Fruit fly (Drosophila melanogaster) whole organism, embryonic: ENCODE data around the gene Bhmt.

Experiments
- ATbp ChIP-seq: fragments of 200-800 bp; sonication (Bioruptor generic); optimal IDR thresholded peaks from 2 replicates; lab custom pipeline; 2017; ENCODE audit warnings: missing biosample characterization, mild to moderate bottlenecking, missing genetic modification characterization, missing genetic modification reagents
- Antp ChIP-seq: fragments of 200-800 bp; sonication (Bioruptor generic); optimal IDR thresholded peaks from 3 replicates; lab custom pipeline; 2016; ENCODE audit warnings: missing biosample characterization, missing genetic modification characterization
- BtbVII ChIP-seq: fragments of 200-800 bp; sonication (Bioruptor generic); optimal IDR thresholded peaks from 3 replicates; lab custom pipeline; 2017; ENCODE audit warnings: missing biosample characterization, mild to moderate bottlenecking, missing genetic modification characterization
- CG12299 ChIP-seq: fragments of 200-800 bp; sonication (Bioruptor generic); optimal IDR thresholded peaks from 2 replicates; lab custom pipeline; 2018; ENCODE audit warnings: missing biosample characterization, mild to moderate bottlenecking, missing genetic modification characterization
- CG12769 ChIP-seq: fragments of 200-800 bp; sonication (Bioruptor generic); optimal IDR thresholded peaks from 2 replicates; lab custom pipeline; 2019; ENCODE audit warnings: missing biosample characterization, mild to moderate bottlenecking, missing genetic modification characterization, moderate library complexity
- CG13624 ChIP-seq: fragments of 200-800 bp; sonication (Bioruptor generic); optimal IDR thresholded peaks from 2 replicates; lab custom pipeline; 2016; ENCODE audit warnings: missing biosample characterization, missing genetic modification characterization
- CG16813 ChIP-seq: fragments of 200-800 bp; sonication (Bioruptor generic); IDR thresholded peaks from 3 replicates; pipeline ENCODE4 v1.3.6; 2022; ENCODE audit warnings: missing biosample characterization, missing genetic modification characterization; ENCODE audit not compliant: partially characterized antibody
- CG16815 ChIP-seq: fragments of 200-800 bp; sonication (Bioruptor generic); optimal IDR thresholded peaks from 3 replicates; lab custom pipeline; 2017; ENCODE audit warnings: missing biosample characterization, mild to moderate bottlenecking, missing genetic modification characterization
- CG2116 ChIP-seq: fragments of 200-800 bp; sonication (Bioruptor generic); optimal IDR thresholded peaks from 3 replicates; lab custom pipeline; 2018; ENCODE audit warnings: missing biosample characterization, mild to moderate bottlenecking, missing genetic modification characterization
- CG2889 ChIP-seq: fragments of 200-800 bp; sonication (Bioruptor generic); IDR thresholded peaks from 3 replicates; pipeline ENCODE4 v1.3.6; 2022; ENCODE audit warnings: missing biosample characterization, missing genetic modification characterization
- CG3281 ChIP-seq: fragments of 200-800 bp; sonication (Bioruptor generic); optimal IDR thresholded peaks from 3 replicates; lab custom pipeline; 2017; ENCODE audit warnings: missing biosample characterization, mild to moderate bottlenecking, missing genetic modification characterization
- CG5180 ChIP-seq: fragments of 200-800 bp; sonication (Bioruptor generic); optimal IDR thresholded peaks from 3 replicates; lab custom pipeline; 2017; ENCODE audit warnings: missing biosample characterization, missing genetic modification characterization, mild to moderate bottlenecking, moderate library complexity, missing genetic modification reagents
- CG8765 ChIP-seq: fragments of 200-800 bp; sonication (Bioruptor generic); IDR thresholded peaks from 2 replicates; pipeline ENCODE4 v1.3.6; 2022; ENCODE audit warnings: missing biosample characterization, missing genetic modification characterization
- CG9437 ChIP-seq: fragments of 200-800 bp; sonication (Bioruptor generic); optimal IDR thresholded peaks from 2 replicates; lab custom pipeline; 2018; ENCODE audit warnings: missing biosample characterization, mild to moderate bottlenecking, missing genetic modification characterization
- Dek ChIP-seq: fragments of 200-800 bp; sonication (Bioruptor generic); optimal IDR thresholded peaks from 3 replicates; lab custom pipeline; 2019; ENCODE audit warnings: missing biosample characterization, mild to moderate bottlenecking, missing genetic modification characterization, moderate library complexity
- ERR ChIP-seq: fragments of 200-800 bp; sonication (Bioruptor generic); optimal IDR thresholded peaks from 2 replicates; lab custom pipeline; 2016; ENCODE audit warnings: missing biosample characterization, missing genetic modification characterization
- Ets97D ChIP-seq: fragments of 200-800 bp; sonication (Bioruptor generic); optimal IDR thresholded peaks from 3 replicates; lab custom pipeline; 2016; ENCODE audit warnings: missing biosample characterization, missing genetic modification characterization
- H2.0 ChIP-seq: fragments of 200-800 bp; sonication (Bioruptor generic); IDR thresholded peaks from 2 replicates; pipeline ENCODE4 v1.3.6; 2022; ENCODE audit warnings: missing biosample characterization, missing genetic modification characterization
- Side ChIP-seq: fragments of 200-800 bp; sonication (Bioruptor generic); optimal IDR thresholded peaks from 2 replicates; lab custom pipeline; 2016; ENCODE audit warnings: missing biosample characterization, missing genetic modification characterization
- Sox100B ChIP-seq: fragments of 200-800 bp; sonication (Bioruptor generic); optimal IDR thresholded peaks from 3 replicates; lab custom pipeline; 2018; ENCODE audit warnings: missing biosample characterization, mild to moderate bottlenecking, missing genetic modification characterization
- TFAM ChIP-seq: fragments of 200-800 bp; sonication (Bioruptor generic); optimal IDR thresholded peaks from 2 replicates; lab custom pipeline; 2017; ENCODE audit warnings: missing biosample characterization, missing genetic modification characterization, inconsistent platforms
- abd-A ChIP-seq: fragments of 200-800 bp; sonication (Bioruptor generic); optimal IDR thresholded peaks from 3 replicates; lab custom pipeline; 2019; ENCODE audit warnings: missing biosample characterization, mild to moderate bottlenecking, missing genetic modification characterization, moderate library complexity
- aop ChIP-seq: fragments of 200-800 bp; sonication (Bioruptor generic); IDR thresholded peaks from 2 replicates; pipeline ENCODE4 v1.3.6; 2022; ENCODE audit warnings: missing biosample characterization, missing genetic modification characterization
- bbx ChIP-seq: fragments of 200-800 bp; sonication (Bioruptor generic); IDR thresholded peaks from 2 replicates; pipeline ENCODE4 v1.3.6; 2022; ENCODE audit warnings: missing biosample characterization, missing genetic modification characterization; ENCODE audit not compliant: partially characterized antibody
- bowl ChIP-seq: fragments of 200-800 bp; sonication (Bioruptor generic); IDR thresholded peaks from 2 replicates; pipeline ENCODE4 v1.3.6; 2022; ENCODE audit warnings: missing biosample characterization, missing genetic modification characterization
- cg ChIP-seq: fragments of 200-800 bp; sonication (Bioruptor generic); optimal IDR thresholded peaks from 3 replicates; lab custom pipeline; 2019; ENCODE audit warnings: missing biosample characterization, mild to moderate bottlenecking, missing genetic modification characterization, moderate library complexity
- chif ChIP-seq, 2 experiments: fragments of 200-800 bp; sonication (Bioruptor generic); optimal IDR thresholded peaks; 3 replicates each; lab custom pipeline; 2016; ENCODE audit warnings: missing biosample characterization in 2 of 2, missing genetic modification characterization in 2 of 2
- chinmo ChIP-seq: fragments of 200-800 bp; sonication (Bioruptor generic); IDR thresholded peaks from 4 replicates; pipeline ENCODE4 v1.3.6; 2022; ENCODE audit warnings: missing biosample characterization, missing genetic modification characterization; ENCODE audit not compliant: partially characterized antibody
- corto ChIP-seq: fragments of 200-800 bp; sonication (Bioruptor generic); optimal IDR thresholded peaks from 2 replicates; lab custom pipeline; 2016; ENCODE audit warnings: missing biosample characterization, mild to moderate bottlenecking, missing genetic modification characterization, moderate library complexity
- da ChIP-seq: fragments of 200-800 bp; sonication (Bioruptor generic); optimal IDR thresholded peaks from 2 replicates; lab custom pipeline; 2016; ENCODE audit warnings: missing biosample characterization, missing genetic modification characterization
- dm ChIP-seq: fragments of 200-800 bp; sonication (Bioruptor generic); optimal IDR thresholded peaks from 3 replicates; lab custom pipeline; 2016; ENCODE audit warnings: missing biosample characterization, missing genetic modification characterization
- ems ChIP-seq: fragments of 200-800 bp; sonication (Bioruptor generic); optimal IDR thresholded peaks from 3 replicates; lab custom pipeline; 2016; ENCODE audit warnings: missing biosample characterization, missing genetic modification characterization
- eyg ChIP-seq: fragments of 200-800 bp; sonication (Bioruptor generic); optimal IDR thresholded peaks from 3 replicates; lab custom pipeline; 2016; ENCODE audit warnings: missing biosample characterization, missing genetic modification characterization
- fd96Cb ChIP-seq: fragments of 200-800 bp; sonication (Bioruptor generic); optimal IDR thresholded peaks from 2 replicates; lab custom pipeline; 2018; ENCODE audit warnings: missing biosample characterization, mild to moderate bottlenecking, missing genetic modification characterization, moderate library complexity
- gcm2 ChIP-seq: fragments of 200-800 bp; sonication (Bioruptor generic); optimal IDR thresholded peaks from 2 replicates; lab custom pipeline; 2016; ENCODE audit warnings: missing biosample characterization, missing genetic modification characterization
- gem ChIP-seq: fragments of 200-800 bp; sonication (Bioruptor generic); optimal IDR thresholded peaks from 2 replicates; lab custom pipeline; 2019; ENCODE audit warnings: missing biosample characterization, mild to moderate bottlenecking, missing genetic modification characterization, moderate library complexity
- gro ChIP-seq: fragments of 200-800 bp; sonication (Bioruptor generic); optimal IDR thresholded peaks from 2 replicates; lab custom pipeline; 2016; ENCODE audit warnings: missing biosample characterization, missing genetic modification characterization
- kah ChIP-seq: fragments of 200-800 bp; sonication (Bioruptor generic); optimal IDR thresholded peaks from 2 replicates; lab custom pipeline; 2018; ENCODE audit warnings: missing biosample characterization, mild to moderate bottlenecking, missing genetic modification characterization
- nerfin-1 ChIP-seq: fragments of 200-800 bp; sonication (Bioruptor generic); optimal IDR thresholded peaks from 3 replicates; lab custom pipeline; 2019; ENCODE audit warnings: missing biosample characterization, mild to moderate bottlenecking, missing genetic modification characterization, moderate library complexity
- prd ChIP-seq, 3 experiments: fragments of >200 bp in 2 of 3; fragments of 200-800 bp in 1 of 3; sonication (Bioruptor generic) in 1 of 3; optimal IDR thresholded peaks in 2 of 3; IDR thresholded peaks in 1 of 3; 2 replicates in 2 of 3; 3 replicates in 1 of 3; pipeline versions ENCODE4 v1.3.6 to Lab custom; 2017 to 2022; ENCODE audit warnings: missing biosample characterization in 1 of 3, missing genetic modification characterization in 1 of 3
- pum ChIP-seq: fragments of 200-800 bp; sonication (Bioruptor generic); optimal IDR thresholded peaks from 2 replicates; lab custom pipeline; 2016; ENCODE audit warnings: missing biosample characterization, missing genetic modification characterization
- pzg ChIP-seq: fragments of 200-800 bp; sonication (Bioruptor generic); optimal IDR thresholded peaks from 3 replicates; lab custom pipeline; 2018; ENCODE audit warnings: missing biosample characterization, mild to moderate bottlenecking, missing genetic modification characterization, moderate library complexity
- sc ChIP-seq, 3 experiments: fragments of >200 bp in 2 of 3; fragments of 200-800 bp in 1 of 3; sonication (Bioruptor generic) in 1 of 3; optimal IDR thresholded peaks; 2 replicates in 2 of 3; 3 replicates in 1 of 3; lab custom pipeline; 2017; ENCODE audit warnings: mild to moderate bottlenecking in 1 of 3, missing biosample characterization in 1 of 3, missing genetic modification characterization in 1 of 3, missing genetic modification reagents in 1 of 3
- sens ChIP-seq: fragments of 200-800 bp; sonication (Bioruptor generic); peaks from one replicate; lab custom pipeline; 2016; ENCODE audit warnings: missing biosample characterization, missing genetic modification characterization
- sens-2 ChIP-seq: fragments of 200-800 bp; sonication (Bioruptor generic); IDR thresholded peaks from 2 replicates; pipeline ENCODE4 v1.3.6; 2022; ENCODE audit warnings: missing biosample characterization, missing genetic modification characterization
- sim ChIP-seq: fragments of 200-800 bp; sonication (Bioruptor generic); IDR thresholded peaks from 2 replicates; pipeline ENCODE4 v1.3.6; 2022; ENCODE audit warnings: missing biosample characterization, missing genetic modification characterization
- sna ChIP-seq: fragments of 200-800 bp; sonication (Bioruptor generic); IDR thresholded peaks from 2 replicates; pipeline ENCODE4 v1.3.6; 2022; ENCODE audit warnings: missing biosample characterization, missing genetic modification characterization; ENCODE audit not compliant: partially characterized antibody
- twi ChIP-seq: fragments of 200-800 bp; optimal IDR thresholded peaks from 2 replicates; lab custom pipeline; 2019; ENCODE audit warnings: missing biosample characterization, mild to moderate bottlenecking, missing genetic modification characterization, moderate library complexity

The Bhmt gene

DNA sequence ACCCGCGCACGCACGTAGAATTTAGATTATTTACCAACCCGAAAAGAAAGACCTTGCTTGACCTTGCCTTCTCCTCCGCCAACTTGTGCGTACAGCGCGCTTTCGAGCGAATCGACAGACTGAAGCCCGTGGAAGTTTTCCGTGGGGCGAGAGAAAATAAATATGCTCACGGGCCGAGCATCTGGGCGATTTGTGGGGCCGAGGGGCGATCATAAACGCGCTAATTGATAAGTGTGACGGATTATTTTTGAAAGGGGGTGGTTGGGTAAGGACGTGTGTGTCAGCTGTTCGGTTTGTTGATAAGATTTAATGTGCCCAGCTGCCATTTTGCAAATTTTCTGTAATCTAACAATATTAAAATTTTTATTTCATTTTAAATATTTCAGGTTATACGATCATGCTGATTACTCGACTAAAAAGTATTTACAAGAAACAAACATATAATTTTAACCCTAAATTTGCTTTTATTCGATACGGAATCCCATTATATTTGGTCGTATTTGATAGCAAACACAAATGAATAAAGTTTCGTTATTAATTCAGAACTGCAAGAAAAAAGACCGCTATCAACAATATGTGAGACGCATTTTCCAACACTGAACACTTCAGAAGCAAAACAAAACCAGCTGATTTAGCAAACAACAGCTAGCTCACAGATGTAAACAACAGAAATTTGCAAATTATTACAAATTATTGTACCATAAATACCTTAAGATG lies 17.1 kb upstream of the Bhmt start, which contains the start of the genes L2HGDH and CG10431 (continued):
- TF ChIP-seq CG8765 (no peak), CG2116 (GFP tag; lab: Kevin White, UChicago) (peak; percentile 72), eyg (GFP tag; lab: Kevin White, UChicago) (no peak), chif (GFP tag; optimal IDR thresholded peaks at IDR 0.05; lab: Kevin White, UChicago) (peak in 1 of 2 experiments; percentile 31), BtbVII (peak; percentile 67), gcm2 (GFP tag; lab: Kevin White, UChicago) (no peak), ems (GFP tag; lab: Kevin White, UChicago) (peak; percentile 25), da (GFP tag; lab: Kevin White, UChicago) (no peak), aop (GFP tag; lab: Robert Waterston, UW) (no peak), corto (GFP tag; lab: Kevin White, UChicago) (no peak), CG12769 (tag; lab: Kevin White, UChicago) (peak; percentile 72), fd96Cb (tag; lab: Kevin White, UChicago) (peak; percentile 29), pum (GFP tag; lab: Kevin White, UChicago) (peak; percentile 33), gem (tag; lab: Kevin White, UChicago) (peak; percentile 79), Dek (tag; lab: Kevin White, UChicago) (peak; percentile 28), bowl (GFP tag; lab: Robert Waterston, UW) (no peak), CG2889 (no peak), CG13624 (GFP tag; lab: Kevin White, UChicago) (no peak), ERR (GFP tag; lab: Kevin White, UChicago) (peak; percentile 99), abd-A (peak; percentile 94), ATbp (GFP tag; lab: Kevin White, UChicago) (peak; percentile 25), chinmo (no peak), CG16815 (no peak), CG3281 (GFP tag; lab: Kevin White, UChicago) (peak; percentile 57), nerfin-1 (tag; lab: Kevin White, UChicago) (peak; percentile 45), prd (optimal IDR thresholded peaks at IDR 0.05; lab: Kevin White, UChicago) (no peak), prd (GFP tag; IDR thresholded peaks at IDR 0.05; lab: Robert Waterston, UW) (0 out of 3 replicates have a peak, but pooled peaks have one; percentile 9), gro (GFP tag; lab: Kevin White, UChicago) (peak; percentile 46), Antp (GFP tag; lab: Kevin White, UChicago) (peak; percentile 42), Side (GFP tag; lab: Kevin White, UChicago) (peak; percentile 7), dm (GFP tag; lab: Kevin White, UChicago) (peak; percentile 42), sens-2 (no peak), CG9437 (GFP tag; lab: Kevin White, UChicago) (peak; percentile 64), sens (GFP tag; lab: Kevin White, UChicago) (peak; percentile 92), cg (no peak), H2.0 (no peak), CG5180 (peak; percentile 31), Sox100B (GFP tag; lab: Kevin White, UChicago) (peak; percentile 66), twi (tag; lab: Kevin White, UChicago) (peak; percentile 49), pzg (peak; percentile 52), kah (GFP tag; lab: Kevin White, UChicago) (peak; percentile 11), CG12299 (tag; lab: Kevin White, UChicago) (peak; percentile 65), sna (GFP tag; lab: Robert Waterston, UW) (no peak), sim (GFP tag; lab: Robert Waterston, UW) (peak; percentile 14; the same call in 1 of the 2 replicates), CG16813 (GFP tag; lab: Robert Waterston, UW) (no peak; the same call in 2 of the 3 replicates), Ets97D (GFP tag; lab: Kevin White, UChicago) (peak; percentile 41), TFAM (GFP tag; lab: Kevin White, UChicago) (no peak), bbx (peak; percentile 36; the same call in 1 of the 2 replicates), sc (optimal IDR thresholded peaks at IDR 0.05; lab: Kevin White, UChicago) (no peak), sc (GFP tag; optimal IDR thresholded peaks at IDR 0.05; lab: Kevin White, UChicago) (peak; percentile 4)
